Worm (Caenorhabditis elegans) whole organism, young adult: Measurements from ENCODE around the gene clec-118.
"Not testable (repeated sequence)": the region's sequence is repeated elsewhere in the genome, so short reads cannot be mapped to it uniquely, and the experiment has no call there.

Experiments used
- C06A6.2 ChIP-seq: fragments of 200-800 bp; sonication (Bioruptor generic); conservative IDR thresholded peaks from 2 replicates; pipeline ENCODE4 v1.3.6; 2022; ENCODE audit warnings: missing genetic modification characterization, missing compliant biosample characterization
- F55B11.4 ChIP-seq: sonication (generic microtip); optimal IDR thresholded peaks from 2 replicates; lab custom pipeline; 2016; ENCODE audit warnings: missing compliant biosample characterization, missing genetic modification characterization, borderline replicate concordance; ENCODE audit not compliant: insufficient read depth
- T26A5.8 ChIP-seq: sonication (generic microtip); optimal IDR thresholded peaks from 2 replicates; lab custom pipeline; 2016; ENCODE audit warnings: missing genetic modification characterization, missing compliant biosample characterization
- Y53F4B.3 ChIP-seq: fragments of 200-800 bp; sonication (Bioruptor generic); IDR thresholded peaks from 2 replicates; pipeline ENCODE4 v1.3.6; 2022; ENCODE audit warnings: missing genetic modification reagents, missing genetic modification characterization, missing compliant biosample characterization
- Y56A3A.18 ChIP-seq: fragments of 200-800 bp; sonication (Bioruptor generic); IDR thresholded peaks from 2 replicates; pipeline ENCODE4 v1.3.6; 2022; ENCODE audit warnings: missing genetic modification reagents, missing genetic modification characterization, missing compliant biosample characterization
- Y67H2A.10 ChIP-seq: fragments of 200-800 bp; sonication (Bioruptor generic); conservative IDR thresholded peaks from 2 replicates; pipeline ENCODE4 v1.3.6; 2022; ENCODE audit warnings: missing genetic modification reagents, missing genetic modification characterization, missing compliant biosample characterization
- Y95B8A.8 ChIP-seq: fragments of 200-800 bp; sonication (Bioruptor generic); IDR thresholded peaks from 2 replicates; pipeline ENCODE4 v1.3.6; 2022; ENCODE audit warnings: missing genetic modification reagents, missing genetic modification characterization, missing compliant biosample characterization
- athp-1 ChIP-seq: sonication (generic microtip); optimal IDR thresholded peaks from 2 replicates; lab custom pipeline; 2017; ENCODE audit warnings: mild to moderate bottlenecking, missing genetic modification characterization, missing compliant biosample characterization
- bed-2 ChIP-seq: fragments of 200-800 bp; sonication (Bioruptor generic); IDR thresholded peaks from 2 replicates; pipeline ENCODE4 v1.3.6; 2022; ENCODE audit warnings: missing genetic modification reagents, missing genetic modification characterization, missing compliant biosample characterization
- ceh-40 ChIP-seq: fragments of 200-800 bp; sonication (Bioruptor generic); IDR thresholded peaks from 2 replicates; pipeline ENCODE4 v1.3.6; 2022; ENCODE audit warnings: missing genetic modification characterization, missing compliant biosample characterization
- ceh-79 ChIP-seq: sonication (generic microtip); optimal IDR thresholded peaks from 2 replicates; lab custom pipeline; 2017; ENCODE audit warnings: mild to moderate bottlenecking, missing genetic modification characterization, missing compliant biosample characterization
- dox-1 ChIP-seq: fragments of 200-800 bp; sonication (Bioruptor generic); IDR thresholded peaks from 2 replicates; pipeline ENCODE4 v1.3.6; 2022; ENCODE audit warnings: missing genetic modification reagents, missing genetic modification characterization, missing compliant biosample characterization
- dpff-1 ChIP-seq: sonication (generic microtip); optimal IDR thresholded peaks from 2 replicates; lab custom pipeline; 2017; ENCODE audit warnings: mild to moderate bottlenecking, missing genetic modification characterization, missing compliant biosample characterization
- ekl-4 ChIP-seq: fragments of 200-800 bp; sonication (Bioruptor generic); IDR thresholded peaks from 2 replicates; pipeline ENCODE4 v1.3.6; 2022; ENCODE audit warnings: missing genetic modification reagents, missing genetic modification characterization, missing compliant biosample characterization
- fkh-3 ChIP-seq: sonication (generic microtip); optimal IDR thresholded peaks from 2 replicates; lab custom pipeline; 2016; ENCODE audit warnings: mild to moderate bottlenecking, missing genetic modification characterization, missing compliant biosample characterization
- him-1 ChIP-seq: sonication (generic microtip); optimal IDR thresholded peaks from 2 replicates; lab custom pipeline; 2016; ENCODE audit warnings: missing genotype, missing genetic modification reagents, missing genetic modification characterization, missing compliant biosample characterization
- hlh-12 ChIP-seq: sonication (generic microtip); optimal IDR thresholded peaks from 2 replicates; lab custom pipeline; 2016; ENCODE audit warnings: missing genetic modification characterization, missing compliant biosample characterization
- hsf-1 ChIP-seq: fragments of 200-800 bp; sonication (Bioruptor generic); IDR thresholded peaks from 2 replicates; pipeline ENCODE4 v1.3.6; 2022; ENCODE audit warnings: missing genetic modification reagents, missing genetic modification characterization, missing compliant biosample characterization
- let-607 ChIP-seq, 2 experiments: fragments of 200-800 bp in 1 of 2; sonication (Bioruptor generic) in 1 of 2; sonication (generic microtip) in 1 of 2; optimal IDR thresholded peaks; 2 replicates each; lab custom pipeline; 2016 to 2018; ENCODE audit warnings: mild to moderate bottlenecking in 2 of 2, missing compliant biosample characterization in 2 of 2, missing genetic modification characterization in 2 of 2, moderate library complexity in 2 of 2, missing genotype in 1 of 2
- lin-35 ChIP-seq, 3 experiments: fragments of 150-350 bp in 2 of 3; sonication (generic microtip) in 1 of 3; optimal IDR thresholded peaks; 2 replicates each; lab custom pipeline; 2014 to 2018; ENCODE audit warnings: missing biosample characterization in 3 of 3, missing genetic modification characterization in 3 of 3, missing genetic modification reagents in 3 of 3
- lsy-27 ChIP-seq: sonication (generic microtip); optimal IDR thresholded peaks from 2 replicates; lab custom pipeline; 2017; ENCODE audit warnings: missing genetic modification characterization, mild to moderate bottlenecking, missing compliant biosample characterization, antibody characterized with exemption, missing genotype, borderline replicate concordance; ENCODE audit not compliant: insufficient read depth
- madf-10 ChIP-seq: sonication (generic microtip); optimal IDR thresholded peaks from 2 replicates; lab custom pipeline; 2016; ENCODE audit warnings: mild to moderate bottlenecking, missing genetic modification characterization, missing compliant biosample characterization
- madf-3 ChIP-seq: fragments of 200-800 bp; sonication (Bioruptor generic); IDR thresholded peaks from 2 replicates; pipeline ENCODE4 v1.3.6; 2022; ENCODE audit warnings: missing genetic modification reagents, missing genetic modification characterization, missing compliant biosample characterization
- madf-8 ChIP-seq: fragments of 200-800 bp; sonication (Bioruptor generic); conservative IDR thresholded peaks from 2 replicates; pipeline ENCODE4 v1.3.6; 2022; ENCODE audit warnings: missing genetic modification reagents, missing genetic modification characterization, missing compliant biosample characterization
- mel-28 ChIP-seq: sonication (generic microtip); optimal IDR thresholded peaks from 2 replicates; lab custom pipeline; 2016; ENCODE audit warnings: borderline replicate concordance, mild to moderate bottlenecking, missing genetic modification characterization, missing compliant biosample characterization
- nfya-2 ChIP-seq: fragments of 200-800 bp; sonication (Bioruptor generic); IDR thresholded peaks from 2 replicates; pipeline ENCODE4 v1.3.6; 2022; ENCODE audit warnings: missing genetic modification reagents, missing genetic modification characterization, missing compliant biosample characterization
- nhr-27 ChIP-seq: fragments of 200-800 bp; sonication (Bioruptor generic); optimal IDR thresholded peaks from 2 replicates; lab custom pipeline; 2018; ENCODE audit warnings: mild to moderate bottlenecking, missing genetic modification characterization, moderate library complexity, missing compliant biosample characterization
- nhr-80 ChIP-seq: sonication (generic microtip); optimal IDR thresholded peaks from 2 replicates; lab custom pipeline; 2016; ENCODE audit warnings: missing genetic modification characterization, missing compliant biosample characterization
- repo-1 ChIP-seq: sonication (generic microtip); optimal IDR thresholded peaks from 2 replicates; lab custom pipeline; 2017; ENCODE audit warnings: mild to moderate bottlenecking, missing genetic modification characterization, missing compliant biosample characterization
- snpc-4 ChIP-seq, 5 experiments: fragments of 150-350 bp in 1 of 5; sonication (generic microtip) in 4 of 5; optimal IDR thresholded peaks; 2 replicates each; lab custom pipeline; 2014 to 2018; ENCODE audit warnings: missing genetic modification characterization in 5 of 5, missing biosample characterization in 3 of 5, antibody characterized with exemption in 2 of 5, mild to moderate bottlenecking in 2 of 5, missing compliant biosample characterization in 2 of 5, missing genotype in 2 of 5, moderate library complexity in 2 of 5, missing genetic modification reagents in 1 of 5
- sptf-2 ChIP-seq: fragments of 200-800 bp; sonication (Bioruptor generic); optimal IDR thresholded peaks from 2 replicates; lab custom pipeline; 2018; ENCODE audit warnings: mild to moderate bottlenecking, missing genetic modification characterization, missing compliant biosample characterization
- unc-130 ChIP-seq: sonication (generic microtip); optimal IDR thresholded peaks from 2 replicates; lab custom pipeline; 2016; ENCODE audit warnings: missing genetic modification reagents, missing genetic modification characterization, missing compliant biosample characterization
- zfh-2 ChIP-seq: fragments of 200-800 bp; sonication (Bioruptor generic); conservative IDR thresholded peaks from 2 replicates; pipeline ENCODE4 v1.3.6; 2022; ENCODE audit warnings: missing genetic modification reagents, missing genetic modification characterization, missing compliant biosample characterization
- zim-3 ChIP-seq: sonication (generic microtip); optimal IDR thresholded peaks from 2 replicates; lab custom pipeline; 2017; ENCODE audit warnings: mild to moderate bottlenecking, missing genetic modification characterization, moderate library complexity, missing compliant biosample characterization
- ztf-18 ChIP-seq: sonication (generic microtip); optimal IDR thresholded peaks from 2 replicates; lab custom pipeline; 2016; ENCODE audit warnings: missing genotype, mild to moderate bottlenecking, missing genetic modification characterization, missing compliant biosample characterization
- ztf-22 ChIP-seq: fragments of 200-800 bp; sonication (Bioruptor generic); optimal IDR thresholded peaks from 2 replicates; lab custom pipeline; 2018; ENCODE audit warnings: mild to moderate bottlenecking, missing genetic modification characterization, moderate library complexity, missing compliant biosample characterization
- ztf-28 ChIP-seq: fragments of 200-800 bp; sonication (Bioruptor generic); IDR thresholded peaks from 2 replicates; pipeline ENCODE4 v1.3.6; 2022; ENCODE audit warnings: missing genetic modification reagents, missing genetic modification characterization, missing compliant biosample characterization
- ztf-6 ChIP-seq: fragments of 200-800 bp; sonication (Bioruptor generic); IDR thresholded peaks from 2 replicates; pipeline ENCODE4 v1.3.6; 2022; ENCODE audit warnings: missing genetic modification reagents, missing genetic modification characterization, missing compliant biosample characterization

clec-118 gene

ce11 chrII:593221-593620 is 19.0 kb downstream of the clec-118 start, which contains the start of gene W08F4.1:
Gene W08F4.1, plus strand, starts transcription at chrII:593521.
- TF ChIP-seq dpff-1; nhr-80 (tag; lab: Kevin White, UChicago); hsf-1 (GFP tag; lab: Robert Waterston, UW): not testable (repeated sequence)
- TF ChIP-seq, all 124 proteins: peak for 0; not testable (repeated sequence) for 124

- TF ChIP-seq fkh-3 (tag; lab: Kevin White, UChicago), result no peak
- no peak for TF ChIP-seq nfya-2 (GFP tag; lab: Robert Waterston, UW)
- TF ChIP-seq C06A6.2, result no peak
- no peak for TF ChIP-seq ztf-6 (GFP tag; lab: Robert Waterston, UW)
- no peak for TF ChIP-seq unc-130 (GFP tag; lab: Kevin White, UChicago)
- no peak for TF ChIP-seq madf-3 (GFP tag; lab: Robert Waterston, UW)
- no peak for TF ChIP-seq ztf-28
- no peak for TF ChIP-seq mel-28
- no peak for TF ChIP-seq ekl-4 (GFP tag; lab: Robert Waterston, UW)
- no peak for TF ChIP-seq repo-1 (tag; lab: Kevin White, UChicago)
- TF ChIP-seq ceh-40 (GFP tag; lab: Robert Waterston, UW), result no peak
- no peak for TF ChIP-seq ztf-22 (GFP tag; lab: Kevin White, UChicago)
- TF ChIP-seq sptf-2 (GFP tag; lab: Kevin White, UChicago), result no peak
- no peak for TF ChIP-seq F55B11.4 (tag; lab: Kevin White, UChicago)
- TF ChIP-seq madf-8 (GFP tag; lab: Robert Waterston, UW), result no peak
- TF ChIP-seq zfh-2 (GFP tag; lab: Robert Waterston, UW), result no peak
- no peak for TF ChIP-seq zim-3 (tag; lab: Kevin White, UChicago)
- TF ChIP-seq, all 124 proteins: peak for 0
Measured at ce11 chrII:591110-591509, 21.2 kb downstream of the clec-118 start, which contains the start of gene W08F4.10. Gene W08F4.10, minus strand, starts transcription at chrII:591210.

- no peak for TF ChIP-seq dox-1
- TF ChIP-seq bed-2 (GFP tag; lab: Robert Waterston, UW), result no peak
- no peak for TF ChIP-seq T26A5.8
Measured at ce11 chrII:587533-587932, 24.7 kb downstream of the clec-118 start, which contains the start of gene fbxb-34. Gene fbxb-34, plus strand, starts transcription at chrII:587833.

- no peak for TF ChIP-seq lin-35 (GFP tag; optimal IDR thresholded peaks at IDR 0.05; lab: Kevin White, UChicago)
- no peak for TF ChIP-seq him-1
- TF ChIP-seq Y95B8A.8 (GFP tag; lab: Robert Waterston, UW), result no peak
- no peak for TF ChIP-seq let-607 (tag; optimal IDR thresholded peaks at IDR 0.05; lab: Kevin White, UChicago)
- no peak for TF ChIP-seq T26A5.8
- no peak for TF ChIP-seq sptf-2 (GFP tag; lab: Kevin White, UChicago)
- no peak for TF ChIP-seq ztf-28
- TF ChIP-seq hlh-12 (tag; lab: Kevin White, UChicago), result no peak
Measured at ce11 chrII:584321-584848, 27.9 kb downstream of the clec-118 start, which contains the start of the genes W08F4.12 and W08F4.13. Gene W08F4.12, minus strand, starts transcription at chrII:584421. Gene W08F4.13, plus strand, starts transcription at chrII:584798.

ce11 chrII:582649-583048 is 29.6 kb downstream of the clec-118 start, which contains the start of gene fbxb-14:
Gene fbxb-14, minus strand, starts transcription at chrII:582749.
- TF ChIP-seq let-607 (tag; optimal IDR thresholded peaks at IDR 0.05; lab: Kevin White, UChicago), result no peak
- no peak for TF ChIP-seq ceh-79
- no peak for TF ChIP-seq Y56A3A.18
- no peak for TF ChIP-seq ztf-18
- no peak for TF ChIP-seq Y67H2A.10 (GFP tag; lab: Robert Waterston, UW)
- no peak for TF ChIP-seq madf-10
- no peak for TF ChIP-seq nhr-27
- TF ChIP-seq madf-3 (GFP tag; lab: Robert Waterston, UW), result no peak
- TF ChIP-seq athp-1 (tag; lab: Kevin White, UChicago), result no peak
- TF ChIP-seq Y53F4B.3, result no peak
- no peak for TF ChIP-seq snpc-4 (GFP tag; optimal IDR thresholded peaks at IDR 0.05; lab: Kevin White, UChicago)
- no peak for TF ChIP-seq snpc-4 (tag; optimal IDR thresholded peaks at IDR 0.05; lab: Kevin White, UChicago)
- TF ChIP-seq zfh-2 (GFP tag; lab: Robert Waterston, UW), result no peak
- TF ChIP-seq lsy-27, result no peak
